Worm (Caenorhabditis elegans) whole organism, L1 larva: ENCODE measurements around the gene spig-9.

Source experiments
- ama-1 ChIP-seq: fragments of 150-350 bp; optimal IDR thresholded peaks from 2 replicates; lab custom pipeline; 2014
- lin-15B ChIP-seq: fragments of 150-350 bp; sonication (generic microtip); optimal IDR thresholded peaks from 3 replicates; lab custom pipeline; 2014; ENCODE audit warnings: missing biosample characterization, missing genetic modification characterization
- mdl-1 ChIP-seq, 2 experiments: fragments of 150-350 bp; optimal IDR thresholded peaks; 2 replicates each; lab custom pipeline; 2014 to 2017; ENCODE audit warnings: missing biosample characterization in 2 of 2, missing genetic modification characterization in 2 of 2, inconsistent platforms in 1 of 2
- nhr-12 ChIP-seq: sonication (generic microtip); optimal IDR thresholded peaks from 2 replicates; lab custom pipeline; 2017; ENCODE audit warnings: missing biosample characterization, missing genetic modification characterization
- snpc-4 ChIP-seq: fragments of 150-350 bp; optimal IDR thresholded peaks from 2 replicates; lab custom pipeline; 2014; ENCODE audit warnings: missing biosample characterization, missing genetic modification characterization
- xbp-1 ChIP-seq: sonication (generic microtip); optimal IDR thresholded peaks from 2 replicates; lab custom pipeline; 2016; ENCODE audit warnings: missing genetic modification characterization, missing compliant biosample characterization
- ztf-4 ChIP-seq: fragments of 150-350 bp; optimal IDR thresholded peaks from 2 replicates; lab custom pipeline; 2014; ENCODE audit warnings: missing biosample characterization, missing genetic modification characterization

- peak; percentile 86 for TF ChIP-seq lin-15B (tag; lab: Kevin White, UChicago)
- TF ChIP-seq snpc-4: peak; percentile 79
- TF ChIP-seq ama-1 (lab: Kevin White, UChicago): peak; percentile 69
- TF ChIP-seq mdl-1 (tag; optimal IDR thresholded peaks at IDR 0.05; lab: Kevin White, UChicago): peak in 1 of 2 experiments; percentile 89
- no peak for TF ChIP-seq nhr-12 (tag; lab: Kevin White, UChicago)
- peak; percentile 71 for TF ChIP-seq ztf-4
- peak; percentile 88 for TF ChIP-seq xbp-1 (tag; lab: Kevin White, UChicago)
Observed at ce11 chrV:13565197-13565596, 46.5 kb downstream of the spig-9 start.
